Worm (Caenorhabditis elegans): ENCODE data around the gene ilys-6.

The ilys-6 gene

DNA sequence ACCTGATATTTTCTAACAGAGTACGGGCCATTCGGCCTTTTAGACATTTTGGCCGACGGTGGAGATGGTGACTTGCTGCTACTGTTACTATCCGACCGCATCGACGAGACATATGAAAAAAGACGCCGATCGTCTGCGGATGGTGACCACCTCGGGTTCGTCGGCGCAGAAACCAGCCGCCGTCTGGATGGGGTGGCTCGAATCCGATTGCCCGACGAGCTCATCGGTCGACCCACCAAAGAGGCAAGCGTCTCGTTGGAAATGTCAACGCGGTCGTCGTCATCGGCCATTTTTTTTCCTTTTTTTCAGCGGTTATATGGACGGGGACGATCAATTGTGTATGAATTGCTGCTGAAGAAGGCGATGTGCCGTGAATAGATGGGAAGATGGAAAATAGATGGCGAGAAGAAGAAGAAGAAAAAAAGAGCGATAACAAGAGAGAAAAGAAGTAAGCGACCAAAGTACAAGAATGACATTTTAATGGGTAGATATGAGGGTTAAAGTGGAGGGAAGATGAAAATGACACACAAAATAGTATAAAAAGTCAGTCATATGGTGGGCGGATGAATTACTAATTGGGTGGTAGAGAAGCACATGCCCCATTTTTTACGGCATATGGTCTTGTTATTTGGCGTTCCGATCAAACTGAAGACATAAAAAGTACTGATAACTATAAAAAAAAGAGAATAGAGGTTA is 44.6 kb downstream of the ilys-6 start:
- TF ChIP-seq dmd-6 (GFP tag; IDR thresholded peaks at IDR 0.05) = peak; percentile 54
- TF ChIP-seq ZK546.5 (tag; optimal IDR thresholded peaks at IDR 0.05) = no peak
- no peak for TF ChIP-seq T20F7.1 (GFP tag; optimal IDR thresholded peaks at IDR 0.05)
- peak; percentile 89 for TF ChIP-seq set-16 (GFP tag; IDR thresholded peaks at IDR 0.05)
- peak; percentile 32; the same call in 1 of the 2 replicates for TF ChIP-seq Y48G9A.11 (GFP tag; IDR thresholded peaks at IDR 0.05)
- TF ChIP-seq ceh-28 (tag; optimal IDR thresholded peaks at IDR 0.05) = no peak
- peak in 1 of 2 experiments; percentile 5 for TF ChIP-seq hif-1 (tag; optimal IDR thresholded peaks at IDR 0.05)
- TF ChIP-seq unc-39 (tag; optimal IDR thresholded peaks at IDR 0.05) = no peak
- TF ChIP-seq Y105C5A.15 (GFP tag; IDR thresholded peaks at IDR 0.05) = no peak
- TF ChIP-seq php-3 (GFP tag; IDR thresholded peaks at IDR 0.05) = peak; percentile 38; the same call in 1 of the 2 replicates
- no peak for TF ChIP-seq jun-1 (tag; optimal IDR thresholded peaks at IDR 0.05)
- TF ChIP-seq ceh-82 (tag; optimal IDR thresholded peaks at IDR 0.05) = no peak
- no peak for TF ChIP-seq nhr-76 (tag; optimal IDR thresholded peaks at IDR 0.05)
- TF ChIP-seq ztf-11 (tag; optimal IDR thresholded peaks at IDR 0.05) = no peak
- no peak for TF ChIP-seq lin-39 (tag; optimal IDR thresholded peaks at IDR 0.05)
- TF ChIP-seq tra-1 (GFP tag; IDR thresholded peaks at IDR 0.05) = 0 out of 2 replicates have a peak, but pooled peaks have one; percentile 62
- no peak for TF ChIP-seq lin-1 (GFP tag; IDR thresholded peaks at IDR 0.05)
- no peak for TF ChIP-seq spr-1 (tag; optimal IDR thresholded peaks at IDR 0.05)
- no peak for TF ChIP-seq ceh-62 (tag; optimal IDR thresholded peaks at IDR 0.05)
- no peak for TF ChIP-seq mxl-3 (GFP tag; optimal IDR thresholded peaks at IDR 0.05)
- no peak for TF ChIP-seq aly-2 (tag; optimal IDR thresholded peaks at IDR 0.05)
- no peak for TF ChIP-seq spr-3 (GFP tag; optimal IDR thresholded peaks at IDR 0.05)
- TF ChIP-seq lin-38 (GFP tag; IDR thresholded peaks at IDR 0.05) = no peak
- TF ChIP-seq mes-2 (tag; optimal IDR thresholded peaks at IDR 0.05; ENCODE audit: poor library complexity, severe bottlenecking) = no peak
- no peak for TF ChIP-seq F44E2.7 (GFP tag; IDR thresholded peaks at IDR 0.05)
- no peak for TF ChIP-seq nhr-48 (tag; optimal IDR thresholded peaks at IDR 0.05)
- no peak for TF ChIP-seq gei-8 (GFP tag; optimal IDR thresholded peaks at IDR 0.05)
- peak; percentile 39 for TF ChIP-seq nhr-28 (tag; optimal IDR thresholded peaks at IDR 0.05)
- TF ChIP-seq attf-4 (tag; optimal IDR thresholded peaks at IDR 0.05) = no peak
- no peak for TF ChIP-seq zip-2 (tag; optimal IDR thresholded peaks at IDR 0.05)
- no peak for TF ChIP-seq pha-4 (GFP tag; IDR thresholded peaks at IDR 0.05)
- TF ChIP-seq pha-4 (tag; optimal IDR thresholded peaks at IDR 0.05) = no peak
- no peak for TF ChIP-seq zfp-2 (tag; optimal IDR thresholded peaks at IDR 0.05)
- TF ChIP-seq duxl-1 (tag; optimal IDR thresholded peaks at IDR 0.05; ENCODE audit: poor library complexity) = no peak
- TF ChIP-seq hlh-11 (tag; optimal IDR thresholded peaks at IDR 0.05) = peak; percentile 26
- no peak for TF ChIP-seq madf-9 (GFP tag; conservative IDR thresholded peaks at IDR 0.05)
- TF ChIP-seq lsy-2 (tag; optimal IDR thresholded peaks at IDR 0.05) = no peak
- TF ChIP-seq ceh-20 (GFP tag; IDR thresholded peaks at IDR 0.05) = no peak
- TF ChIP-seq lin-15B (tag; optimal IDR thresholded peaks at IDR 0.05) = no peak
- TF ChIP-seq zag-1 (tag; optimal IDR thresholded peaks at IDR 0.05) = no peak
- TF ChIP-seq F26F4.8 (GFP tag; conservative IDR thresholded peaks at IDR 0.05) = no peak
- TF ChIP-seq ceh-32 (tag; optimal IDR thresholded peaks at IDR 0.05; ENCODE audit: poor library complexity) = no peak
- TF ChIP-seq aha-1 (tag) = peak; percentile 73
- no peak for TF ChIP-seq nhr-25 (tag; optimal IDR thresholded peaks at IDR 0.05; ENCODE audit: borderline replicate concordance, insufficient read depth)
- TF ChIP-seq snpc-1.2 (GFP tag; IDR thresholded peaks at IDR 0.05) = no peak
- TF ChIP-seq nhr-77 (tag; optimal IDR thresholded peaks at IDR 0.05) = no peak
- TF ChIP-seq egl-43 (GFP tag; IDR thresholded peaks at IDR 0.05) = no peak
- peak; percentile 44 for TF ChIP-seq dve-1 (tag; optimal IDR thresholded peaks at IDR 0.05; ENCODE audit: insufficient read depth)
- TF ChIP-seq ama-1 (optimal IDR thresholded peaks at IDR 0.05) = peak; percentile 68
- TF ChIP-seq nhr-6 (tag; optimal IDR thresholded peaks at IDR 0.05) = peak; percentile 15
